Fruit fly (Drosophila melanogaster) whole organism, embryonic: Measurements from ENCODE around the gene CG10376.

ENCODE experiments used
- CG16813 ChIP-seq: fragments of 200-800 bp; sonication (Bioruptor generic); IDR thresholded peaks from 3 replicates; pipeline ENCODE4 v1.3.6; 2022; ENCODE audit warnings: missing biosample characterization, missing genetic modification characterization; ENCODE audit not compliant: partially characterized antibody
- CG1792 ChIP-seq: fragments of 200-800 bp; sonication (Bioruptor generic); optimal IDR thresholded peaks from 2 replicates; lab custom pipeline; 2016; ENCODE audit warnings: missing biosample characterization, missing genetic modification characterization
- CG43689 ChIP-seq: fragments of 200-800 bp; sonication (Bioruptor generic); IDR thresholded peaks from 2 replicates; pipeline ENCODE4 v1.3.6; 2022; ENCODE audit warnings: missing biosample characterization, missing genetic modification characterization
- CG4617 ChIP-seq: fragments of 200-800 bp; sonication (Bioruptor generic); optimal IDR thresholded peaks from 3 replicates; lab custom pipeline; 2016; ENCODE audit warnings: missing biosample characterization, missing genetic modification characterization, borderline replicate concordance
- CG7372 ChIP-seq: fragments of 200-800 bp; sonication (Bioruptor generic); IDR thresholded peaks from 2 replicates; pipeline ENCODE4 v1.3.6; 2022; ENCODE audit warnings: missing biosample characterization, missing genetic modification characterization
- CG8281 ChIP-seq: fragments of 200-800 bp; sonication (Bioruptor generic); optimal IDR thresholded peaks from 2 replicates; lab custom pipeline; 2018; ENCODE audit warnings: missing biosample characterization, mild to moderate bottlenecking, missing genetic modification characterization, moderate library complexity
- CG9437 ChIP-seq: fragments of 200-800 bp; sonication (Bioruptor generic); optimal IDR thresholded peaks from 2 replicates; lab custom pipeline; 2018; ENCODE audit warnings: missing biosample characterization, mild to moderate bottlenecking, missing genetic modification characterization
- Camta ChIP-seq: fragments of 200-800 bp; sonication (Bioruptor generic); optimal IDR thresholded peaks from 2 replicates; lab custom pipeline; 2016; ENCODE audit warnings: missing biosample characterization, missing genetic modification characterization
- Deaf1 ChIP-seq: fragments of 200-800 bp; optimal IDR thresholded peaks from 3 replicates; lab custom pipeline; 2019; ENCODE audit warnings: missing biosample characterization, mild to moderate bottlenecking, missing genetic modification characterization, moderate library complexity
- Dfd ChIP-seq, 2 experiments: fragments of >200 bp; optimal IDR thresholded peaks; 2 replicates each; lab custom pipeline; 2017; ENCODE audit warnings: missing biosample characterization in 2 of 2, missing genetic modification characterization in 2 of 2
- Drgx ChIP-seq: fragments of 200-800 bp; sonication (Bioruptor generic); IDR thresholded peaks from 2 replicates; pipeline ENCODE4 v1.3.6; 2022; ENCODE audit warnings: missing biosample characterization, missing genetic modification characterization
- Ets65A ChIP-seq: fragments of 200-800 bp; sonication (Bioruptor generic); peaks from one replicate; lab custom pipeline; 2016; ENCODE audit warnings: missing biosample characterization, missing genetic modification characterization
- Ets97D ChIP-seq: fragments of 200-800 bp; sonication (Bioruptor generic); optimal IDR thresholded peaks from 3 replicates; lab custom pipeline; 2016; ENCODE audit warnings: missing biosample characterization, missing genetic modification characterization
- Hmx ChIP-seq: fragments of 200-800 bp; sonication (Bioruptor generic); optimal IDR thresholded peaks from 2 replicates; lab custom pipeline; 2016; ENCODE audit warnings: missing biosample characterization, missing genetic modification characterization
- Mad ChIP-seq: fragments of 200-800 bp; sonication (Bioruptor generic); optimal IDR thresholded peaks from 2 replicates; lab custom pipeline; 2016; ENCODE audit warnings: missing biosample characterization, missing genetic modification characterization
- Oaz ChIP-seq: fragments of 200-800 bp; sonication (Bioruptor generic); IDR thresholded peaks from 2 replicates; pipeline ENCODE4 v1.3.6; 2022; ENCODE audit warnings: missing biosample characterization, missing genetic modification characterization
- Optix ChIP-seq: fragments of 200-800 bp; sonication (Bioruptor generic); IDR thresholded peaks from 3 replicates; pipeline ENCODE4 v1.3.6; 2022; ENCODE audit warnings: missing biosample characterization, missing genetic modification characterization
- Rx ChIP-seq: fragments of 200-800 bp; sonication (Bioruptor generic); IDR thresholded peaks from 2 replicates; pipeline ENCODE4 v1.3.6; 2022; ENCODE audit warnings: missing biosample characterization, missing genetic modification characterization
- cas ChIP-seq: fragments of 200-800 bp; sonication (Bioruptor generic); IDR thresholded peaks from 2 replicates; pipeline ENCODE4 v1.3.6; 2022; ENCODE audit warnings: missing biosample characterization, missing genetic modification characterization
- ci ChIP-seq: fragments of 200-800 bp; sonication (Bioruptor generic); IDR thresholded peaks from 3 replicates; pipeline ENCODE4 v1.3.6; 2022; ENCODE audit warnings: missing biosample characterization, missing genetic modification characterization
- crol ChIP-seq: fragments of 200-800 bp; sonication (Bioruptor generic); IDR thresholded peaks from 2 replicates; pipeline ENCODE4 v1.3.6; 2022; ENCODE audit warnings: missing biosample characterization, missing genetic modification characterization
- crp ChIP-seq, 2 experiments: fragments of 200-800 bp; sonication (Bioruptor generic); optimal IDR thresholded peaks; 2 replicates in 1 of 2; 3 replicates in 1 of 2; lab custom pipeline; 2017; ENCODE audit warnings: missing biosample characterization in 2 of 2, missing genetic modification characterization in 2 of 2, mild to moderate bottlenecking in 1 of 2, moderate library complexity in 1 of 2
- fd102C ChIP-seq: fragments of 200-800 bp; sonication (Bioruptor generic); optimal IDR thresholded peaks from 2 replicates; lab custom pipeline; 2018; ENCODE audit warnings: missing biosample characterization, mild to moderate bottlenecking, missing genetic modification characterization, moderate library complexity
- gro ChIP-seq: fragments of 200-800 bp; sonication (Bioruptor generic); optimal IDR thresholded peaks from 2 replicates; lab custom pipeline; 2016; ENCODE audit warnings: missing biosample characterization, missing genetic modification characterization
- kni ChIP-seq: fragments of 200-800 bp; sonication (Bioruptor generic); optimal IDR thresholded peaks from 3 replicates; lab custom pipeline; 2017; ENCODE audit warnings: mild to moderate bottlenecking, missing biosample characterization, missing genetic modification reagents, missing genetic modification characterization
- onecut ChIP-seq: fragments of 200-800 bp; sonication (Bioruptor generic); IDR thresholded peaks from 2 replicates; pipeline ENCODE4 v1.3.6; 2022; ENCODE audit warnings: missing biosample characterization, missing genetic modification characterization
- prd ChIP-seq, 3 experiments: fragments of >200 bp in 2 of 3; fragments of 200-800 bp in 1 of 3; sonication (Bioruptor generic) in 1 of 3; optimal IDR thresholded peaks in 2 of 3; IDR thresholded peaks in 1 of 3; 2 replicates in 2 of 3; 3 replicates in 1 of 3; pipeline versions ENCODE4 v1.3.6 to Lab custom; 2017 to 2022; ENCODE audit warnings: missing biosample characterization in 1 of 3, missing genetic modification characterization in 1 of 3
- sisA ChIP-seq: fragments of 200-800 bp; sonication (Bioruptor generic); IDR thresholded peaks from 2 replicates; pipeline ENCODE4 v1.3.6; 2022; ENCODE audit warnings: missing biosample characterization, missing genetic modification characterization
- slbo ChIP-seq: fragments of 200-800 bp; sonication (Bioruptor generic); IDR thresholded peaks from 2 replicates; pipeline ENCODE4 v1.3.6; 2022; ENCODE audit warnings: missing biosample characterization, missing genetic modification characterization
- z ChIP-seq: fragments of 200-800 bp; sonication (Bioruptor generic); IDR thresholded peaks from 3 replicates; pipeline ENCODE4 v1.3.6; 2022; ENCODE audit warnings: missing biosample characterization, missing genetic modification characterization

Gene CG10376

dm6 chr2L:18752038-18752437 lies 49.1 kb upstream of the CG10376 start:
- TF ChIP-seq Drgx (GFP tag; lab: Robert Waterston, UW) (peak; percentile 76), CG4617 (GFP tag; lab: Kevin White, UChicago) (no peak)

- TF ChIP-seq CG9437 (GFP tag; lab: Kevin White, UChicago) (no peak), Ets65A (peak; percentile 2)
These were observed 48.4 kb upstream of the CG10376 start for dm6 chr2L:18751337-18751736.

dm6 chr2L:18746694-18747093 lies 43.8 kb upstream of the CG10376 start:
- TF ChIP-seq Drgx (GFP tag; lab: Robert Waterston, UW) = peak; percentile 61
- no peak for TF ChIP-seq Mad (GFP tag; lab: Kevin White, UChicago)
- no peak for TF ChIP-seq kni (GFP tag; lab: Kevin White, UChicago)
- TF ChIP-seq, all 482 proteins: peak for 1

dm6 chr2L:18745454-18745853 lies 42.5 kb upstream of the CG10376 start:
- TF ChIP-seq crp (GFP tag; optimal IDR thresholded peaks at IDR 0.05; lab: Kevin White, UChicago) = no peak
- no peak for TF ChIP-seq CG8281 (tag; lab: Kevin White, UChicago)
- TF ChIP-seq Ets65A = peak; percentile 74
- TF ChIP-seq CG7372 (GFP tag; lab: Robert Waterston, UW) = peak; percentile 71
- TF ChIP-seq Rx = no peak
- no peak for TF ChIP-seq onecut (GFP tag; lab: Robert Waterston, UW)
- 0 out of 3 replicates have a peak, but pooled peaks have one; percentile 16 for TF ChIP-seq Optix
- no peak for TF ChIP-seq CG16813 (GFP tag; lab: Robert Waterston, UW)
- no peak for TF ChIP-seq gro (GFP tag; lab: Kevin White, UChicago)
- TF ChIP-seq cas (GFP tag; lab: Robert Waterston, UW) = no peak
- no peak for TF ChIP-seq sisA (GFP tag; lab: Robert Waterston, UW)
- no peak for TF ChIP-seq Hmx
- no peak for TF ChIP-seq z (GFP tag; lab: Robert Waterston, UW)
- 0 out of 2 replicates have a peak, but pooled peaks have one; percentile 5 for TF ChIP-seq slbo (GFP tag; lab: Robert Waterston, UW)
- TF ChIP-seq ci (GFP tag; lab: Robert Waterston, UW) = 0 out of 3 replicates have a peak, but pooled peaks have one; percentile 8
- no peak for TF ChIP-seq fd102C (GFP tag; lab: Kevin White, UChicago)
- TF ChIP-seq Dfd (GFP tag; optimal IDR thresholded peaks at IDR 0.05; lab: Kevin White, UChicago) = no peak
- TF ChIP-seq crol (GFP tag; lab: Robert Waterston, UW) = 0 out of 2 replicates have a peak, but pooled peaks have one; percentile 10
- TF ChIP-seq Camta (GFP tag; lab: Kevin White, UChicago) = no peak
- TF ChIP-seq prd (optimal IDR thresholded peaks at IDR 0.05; lab: Kevin White, UChicago) = no peak
- no peak for TF ChIP-seq prd (GFP tag; IDR thresholded peaks at IDR 0.05; lab: Robert Waterston, UW)
- peak; percentile 12 for TF ChIP-seq Deaf1 (tag; lab: Kevin White, UChicago)
- no peak for TF ChIP-seq CG1792 (GFP tag; lab: Kevin White, UChicago)
- TF ChIP-seq CG43689 (GFP tag; lab: Robert Waterston, UW) = 0 out of 2 replicates have a peak, but pooled peaks have one; percentile 8
- TF ChIP-seq Ets97D = no peak
- TF ChIP-seq, all 482 proteins: peak for 8

dm6 chr2L:18743896-18744295 lies 41.0 kb upstream of the CG10376 start:
- TF ChIP-seq Drgx (GFP tag; lab: Robert Waterston, UW) (peak; percentile 70), Mad (GFP tag; lab: Kevin White, UChicago) (no peak)

dm6 chr2L:18742710-18743109 lies 39.8 kb upstream of the CG10376 start:
- TF ChIP-seq prd (optimal IDR thresholded peaks at IDR 0.05; lab: Kevin White, UChicago) (no peak), prd (GFP tag; IDR thresholded peaks at IDR 0.05; lab: Robert Waterston, UW) (0 out of 3 replicates have a peak, but pooled peaks have one; percentile 15), Oaz (GFP tag; lab: Robert Waterston, UW) (no peak)
